Fruit fly (Drosophila melanogaster) whole organism, embryonic: ENCODE measurements around the gene Tmhs.

Experiments used
- Asciz ChIP-seq: fragments of 200-800 bp; sonication (Bioruptor generic); optimal IDR thresholded peaks from 2 replicates; lab custom pipeline; 2017; ENCODE audit warnings: missing biosample characterization, mild to moderate bottlenecking, missing genetic modification characterization, missing genetic modification reagents
- Blimp-1 ChIP-seq: fragments of 200-800 bp; sonication (Bioruptor generic); optimal IDR thresholded peaks from 3 replicates; lab custom pipeline; 2018; ENCODE audit warnings: missing biosample characterization, missing genetic modification characterization, mild to moderate bottlenecking, moderate library complexity, missing genetic modification reagents
- CG11247 ChIP-seq: fragments of 200-800 bp; sonication (Bioruptor generic); IDR thresholded peaks from 2 replicates; pipeline ENCODE4 v1.3.6; 2022; ENCODE audit warnings: missing biosample characterization, missing genetic modification characterization
- CG11560 ChIP-seq: fragments of 200-800 bp; sonication (Bioruptor generic); IDR thresholded peaks from 3 replicates; pipeline ENCODE4 v1.3.6; 2022; ENCODE audit warnings: missing biosample characterization, missing genetic modification characterization
- CG11695 ChIP-seq: fragments of 200-800 bp; sonication (Bioruptor generic); IDR thresholded peaks from 3 replicates; pipeline ENCODE4 v1.3.6; 2022; ENCODE audit warnings: missing biosample characterization, missing genetic modification characterization
- CG1233 ChIP-seq: fragments of 200-800 bp; sonication (Bioruptor generic); optimal IDR thresholded peaks from 4 replicates; lab custom pipeline; 2018; ENCODE audit warnings: missing biosample characterization, mild to moderate bottlenecking, missing genetic modification characterization
- CG12769 ChIP-seq: fragments of 200-800 bp; sonication (Bioruptor generic); optimal IDR thresholded peaks from 2 replicates; lab custom pipeline; 2019; ENCODE audit warnings: missing biosample characterization, mild to moderate bottlenecking, missing genetic modification characterization, moderate library complexity
- CG14014 ChIP-seq: fragments of 200-800 bp; sonication (Bioruptor generic); IDR thresholded peaks from 2 replicates; pipeline ENCODE4 v1.3.6; 2022; ENCODE audit warnings: missing biosample characterization, missing genetic modification characterization
- CG14667 ChIP-seq: fragments of 200-800 bp; sonication (Bioruptor generic); IDR thresholded peaks from 2 replicates; pipeline ENCODE4 v1.3.6; 2022; ENCODE audit warnings: missing biosample characterization, missing genetic modification characterization
- CG14860 ChIP-seq: fragments of 200-800 bp; sonication (Bioruptor generic); IDR thresholded peaks from 3 replicates; pipeline ENCODE4 v1.3.6; 2022; ENCODE audit warnings: missing biosample characterization, missing genetic modification characterization; ENCODE audit not compliant: partially characterized antibody
- CG17361 ChIP-seq: fragments of 200-800 bp; sonication (Bioruptor generic); IDR thresholded peaks from 3 replicates; pipeline ENCODE4 v1.3.6; 2022; ENCODE audit warnings: missing biosample characterization, missing genetic modification characterization
- CG2712 ChIP-seq: fragments of 200-800 bp; optimal IDR thresholded peaks from 3 replicates; lab custom pipeline; 2019; ENCODE audit warnings: missing biosample characterization, mild to moderate bottlenecking, missing genetic modification characterization, moderate library complexity
- CG32767 ChIP-seq: fragments of 200-800 bp; sonication (Bioruptor generic); IDR thresholded peaks from 2 replicates; pipeline ENCODE4 v1.3.6; 2022; ENCODE audit warnings: missing biosample characterization, missing genetic modification characterization
- CG32772 ChIP-seq: fragments of 200-800 bp; sonication (Bioruptor generic); IDR thresholded peaks from 2 replicates; pipeline ENCODE4 v1.3.6; 2022; ENCODE audit warnings: missing biosample characterization, missing genetic modification characterization
- CG4424 ChIP-seq: fragments of 200-800 bp; sonication (Bioruptor generic); optimal IDR thresholded peaks from 3 replicates; lab custom pipeline; 2016; ENCODE audit warnings: missing biosample characterization, missing genetic modification characterization
- CG4730 ChIP-seq: fragments of 200-800 bp; sonication (Bioruptor generic); IDR thresholded peaks from 2 replicates; pipeline ENCODE4 v1.3.6; 2022; ENCODE audit warnings: missing biosample characterization, missing genetic modification characterization
- CG6689 ChIP-seq: fragments of 200-800 bp; sonication (Bioruptor generic); IDR thresholded peaks from 2 replicates; pipeline ENCODE4 v1.3.6; 2022; ENCODE audit warnings: missing biosample characterization, missing genetic modification characterization
- CG6813 ChIP-seq: fragments of 200-800 bp; sonication (Bioruptor generic); optimal IDR thresholded peaks from 2 replicates; lab custom pipeline; 2017; ENCODE audit warnings: missing biosample characterization, missing genetic modification characterization, mild to moderate bottlenecking, moderate library complexity, missing genetic modification reagents
- CG8924 ChIP-seq: fragments of 200-800 bp; optimal IDR thresholded peaks from 3 replicates; lab custom pipeline; 2019; ENCODE audit warnings: missing biosample characterization, mild to moderate bottlenecking, missing genetic modification characterization, moderate library complexity
- Fer3 ChIP-seq: fragments of 200-800 bp; sonication (Bioruptor generic); optimal IDR thresholded peaks from 2 replicates; lab custom pipeline; 2018; ENCODE audit warnings: missing biosample characterization, mild to moderate bottlenecking, missing genetic modification characterization, moderate library complexity
- HHEX ChIP-seq: fragments of 200-800 bp; sonication (Bioruptor generic); optimal IDR thresholded peaks from 3 replicates; lab custom pipeline; 2017; ENCODE audit warnings: missing biosample characterization, mild to moderate bottlenecking, missing genetic modification characterization, missing genetic modification reagents
- HLH3B ChIP-seq: fragments of 200-800 bp; sonication (Bioruptor generic); IDR thresholded peaks from 2 replicates; pipeline ENCODE4 v1.3.6; 2022; ENCODE audit warnings: missing biosample characterization, missing genetic modification characterization
- HLH4C ChIP-seq: fragments of 200-800 bp; sonication (Bioruptor generic); IDR thresholded peaks from 3 replicates; pipeline ENCODE4 v1.3.6; 2022; ENCODE audit warnings: missing biosample characterization, missing genetic modification characterization; ENCODE audit not compliant: partially characterized antibody
- Hr3 ChIP-seq: fragments of 200-800 bp; sonication (Bioruptor generic); optimal IDR thresholded peaks from 3 replicates; lab custom pipeline; 2016; ENCODE audit warnings: missing biosample characterization, missing genetic modification characterization
- MESR4 ChIP-seq: fragments of 200-800 bp; sonication (Bioruptor generic); optimal IDR thresholded peaks from 2 replicates; lab custom pipeline; 2018; ENCODE audit warnings: missing biosample characterization, mild to moderate bottlenecking, missing genetic modification characterization, moderate library complexity
- Sry-δ ChIP-seq: fragments of 200-800 bp; sonication (Bioruptor generic); optimal IDR thresholded peaks from 2 replicates; lab custom pipeline; 2016; ENCODE audit warnings: missing biosample characterization, missing genetic modification characterization
- Tbp ChIP-seq: fragments of >200 bp; optimal IDR thresholded peaks from 2 replicates; lab custom pipeline; 2018; ENCODE audit warnings: missing biosample characterization, missing genetic modification characterization
- Xrp1 ChIP-seq: fragments of 200-800 bp; sonication (Bioruptor generic); IDR thresholded peaks from 2 replicates; pipeline ENCODE4 v1.3.6; 2022; ENCODE audit warnings: missing biosample characterization, missing genetic modification characterization
- ara ChIP-seq: fragments of 200-800 bp; sonication (Bioruptor generic); IDR thresholded peaks from 2 replicates; pipeline ENCODE4 v1.3.6; 2022; ENCODE audit warnings: missing biosample characterization, missing genetic modification characterization
- btn ChIP-seq: fragments of 200-800 bp; sonication (Bioruptor generic); optimal IDR thresholded peaks from 2 replicates; lab custom pipeline; 2016; ENCODE audit warnings: missing biosample characterization, missing genetic modification characterization
- caup ChIP-seq: fragments of 200-800 bp; sonication (Bioruptor generic); optimal IDR thresholded peaks from 3 replicates; lab custom pipeline; 2017; ENCODE audit warnings: missing biosample characterization, mild to moderate bottlenecking, missing genetic modification characterization, moderate library complexity; ENCODE audit not compliant: severe bottlenecking
- chinmo ChIP-seq: fragments of 200-800 bp; sonication (Bioruptor generic); IDR thresholded peaks from 4 replicates; pipeline ENCODE4 v1.3.6; 2022; ENCODE audit warnings: missing biosample characterization, missing genetic modification characterization; ENCODE audit not compliant: partially characterized antibody
- crc ChIP-seq: fragments of 200-800 bp; sonication (Bioruptor generic); optimal IDR thresholded peaks from 2 replicates; lab custom pipeline; 2016; ENCODE audit warnings: missing biosample characterization, missing genetic modification characterization
- eve ChIP-seq, 2 experiments: fragments of >200 bp; optimal IDR thresholded peaks; 2 replicates each; lab custom pipeline; 2017; ENCODE audit warnings: missing biosample characterization in 2 of 2, missing genetic modification characterization in 2 of 2
- gfzf ChIP-seq: fragments of 200-800 bp; sonication (Bioruptor generic); optimal IDR thresholded peaks from 2 replicates; lab custom pipeline; 2016; ENCODE audit warnings: missing biosample characterization, mild to moderate bottlenecking, missing genetic modification characterization, moderate library complexity
- grau ChIP-seq: fragments of 200-800 bp; optimal IDR thresholded peaks from 3 replicates; lab custom pipeline; 2019; ENCODE audit warnings: missing biosample characterization, mild to moderate bottlenecking, missing genetic modification characterization, moderate library complexity
- hkb ChIP-seq, 2 experiments: fragments of 200-800 bp in 1 of 2; fragments of >200 bp in 1 of 2; sonication (Bioruptor generic) in 1 of 2; IDR thresholded peaks in 1 of 2; optimal IDR thresholded peaks in 1 of 2; 2 replicates each; pipeline versions ENCODE4 v1.3.6 to Lab custom; 2017 to 2022; ENCODE audit warnings: missing biosample characterization in 1 of 2, missing genetic modification characterization in 1 of 2
- lilli ChIP-seq: fragments of 200-800 bp; sonication (Bioruptor generic); optimal IDR thresholded peaks from 3 replicates; lab custom pipeline; 2016; ENCODE audit warnings: missing biosample characterization, missing genetic modification characterization
- lmd ChIP-seq: fragments of 200-800 bp; sonication (Bioruptor generic); IDR thresholded peaks from 2 replicates; pipeline ENCODE4 v1.3.6; 2022; ENCODE audit warnings: missing biosample characterization, missing genetic modification characterization
- luna ChIP-seq: fragments of 200-800 bp; sonication (Bioruptor generic); optimal IDR thresholded peaks from 2 replicates; lab custom pipeline; 2016; ENCODE audit warnings: missing biosample characterization, missing genetic modification characterization
- nerfin-1 ChIP-seq: fragments of 200-800 bp; sonication (Bioruptor generic); optimal IDR thresholded peaks from 3 replicates; lab custom pipeline; 2019; ENCODE audit warnings: missing biosample characterization, mild to moderate bottlenecking, missing genetic modification characterization, moderate library complexity
- ro ChIP-seq: fragments of 200-800 bp; sonication (Bioruptor generic); IDR thresholded peaks from 2 replicates; pipeline ENCODE4 v1.3.6; 2022; ENCODE audit warnings: missing biosample characterization, missing genetic modification characterization
- sim ChIP-seq: fragments of 200-800 bp; sonication (Bioruptor generic); IDR thresholded peaks from 2 replicates; pipeline ENCODE4 v1.3.6; 2022; ENCODE audit warnings: missing biosample characterization, missing genetic modification characterization
- sob ChIP-seq: fragments of 200-800 bp; sonication (Bioruptor generic); IDR thresholded peaks from 2 replicates; pipeline ENCODE4 v1.3.6; 2022; ENCODE audit warnings: missing biosample characterization, missing genetic modification characterization
- ssp ChIP-seq: fragments of 200-800 bp; sonication (Bioruptor generic); IDR thresholded peaks from 2 replicates; pipeline ENCODE4 v1.3.6; 2022; ENCODE audit warnings: missing biosample characterization, missing genetic modification characterization
- sug ChIP-seq: fragments of 200-800 bp; optimal IDR thresholded peaks from 2 replicates; lab custom pipeline; 2019; ENCODE audit warnings: missing biosample characterization, mild to moderate bottlenecking, missing genetic modification characterization, moderate library complexity
- tgo ChIP-seq: fragments of 200-800 bp; sonication (Bioruptor generic); IDR thresholded peaks from 3 replicates; pipeline ENCODE4 v1.3.6; 2022; ENCODE audit warnings: missing biosample characterization, missing genetic modification characterization
- tna ChIP-seq: fragments of 200-800 bp; sonication (Bioruptor generic); IDR thresholded peaks from 2 replicates; pipeline ENCODE4 v1.3.6; 2022; ENCODE audit warnings: missing biosample characterization, missing genetic modification characterization; ENCODE audit not compliant: partially characterized antibody
- vvl ChIP-seq: fragments of 200-800 bp; sonication (Bioruptor generic); IDR thresholded peaks from 2 replicates; pipeline ENCODE4 v1.3.6; 2022; ENCODE audit warnings: missing biosample characterization, missing genetic modification characterization
- z ChIP-seq: fragments of 200-800 bp; sonication (Bioruptor generic); IDR thresholded peaks from 3 replicates; pipeline ENCODE4 v1.3.6; 2022; ENCODE audit warnings: missing biosample characterization, missing genetic modification characterization

Tmhs gene

DNA sequence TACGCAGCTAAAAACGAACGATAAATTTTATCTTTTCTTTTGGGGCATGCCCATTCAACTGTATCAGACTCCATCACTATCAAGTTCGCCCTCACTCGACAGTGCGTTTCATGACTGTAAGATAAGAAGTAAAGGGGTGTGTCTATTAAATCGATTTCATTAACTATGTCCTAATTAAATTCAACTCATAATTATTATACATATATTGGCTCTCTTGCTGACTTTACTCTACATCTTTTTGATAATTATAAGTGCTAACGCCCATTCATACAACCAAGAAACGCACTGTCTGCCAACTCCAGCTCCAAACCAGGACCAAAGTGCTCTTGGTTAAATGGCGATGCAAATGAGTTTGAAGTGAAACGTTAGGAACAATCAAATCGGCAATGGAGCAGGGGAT is 16.6 kb upstream of the Tmhs start (continued):
- TF ChIP-seq CG14014 (peak; percentile 40; the same call in 1 of the 2 replicates), HLH4C (GFP tag; lab: Robert Waterston, UW) (no peak), lmd (GFP tag; lab: Robert Waterston, UW) (peak; percentile 80), CG2712 (peak; percentile 64), vvl (GFP tag; lab: Robert Waterston, UW) (peak; percentile 72), MESR4 (GFP tag; lab: Kevin White, UChicago) (no peak), chinmo (GFP tag; lab: Robert Waterston, UW) (no peak), CG12769 (tag; lab: Kevin White, UChicago) (no peak), Blimp-1 (GFP tag; lab: Kevin White, UChicago) (no peak), CG32767 (GFP tag; lab: Robert Waterston, UW) (no peak), hkb (optimal IDR thresholded peaks at IDR 0.05; lab: Kevin White, UChicago) (no peak), hkb (GFP tag; IDR thresholded peaks at IDR 0.05; lab: Robert Waterston, UW) (peak; percentile 47), CG1233 (GFP tag; lab: Kevin White, UChicago) (peak; percentile 50), nerfin-1 (no peak), ara (GFP tag; lab: Robert Waterston, UW) (peak; percentile 48; the same call in 1 of the 2 replicates), lilli (GFP tag; lab: Kevin White, UChicago) (no peak), CG11247 (GFP tag; lab: Robert Waterston, UW) (peak; percentile 19; the same call in 1 of the 2 replicates), CG11695 (GFP tag; lab: Robert Waterston, UW) (peak; percentile 93), ssp (GFP tag; lab: Robert Waterston, UW) (peak; percentile 40; the same call in 1 of the 2 replicates), HHEX (GFP tag; lab: Kevin White, UChicago) (peak; percentile 45), HLH3B (GFP tag; lab: Robert Waterston, UW) (0 out of 2 replicates have a peak, but pooled peaks have one; percentile 24), Tbp (GFP tag; lab: Kevin White, UChicago) (no peak), eve (GFP tag; optimal IDR thresholded peaks at IDR 0.05; lab: Kevin White, UChicago) (no peak), CG32772 (GFP tag; lab: Robert Waterston, UW) (peak; percentile 54), CG14667 (peak; percentile 26; the same call in 1 of the 2 replicates), sob (GFP tag; lab: Robert Waterston, UW) (peak; percentile 74), z (GFP tag; lab: Robert Waterston, UW) (0 out of 3 replicates have a peak, but pooled peaks have one; percentile 14), sug (no peak), CG6689 (GFP tag; lab: Robert Waterston, UW) (peak; percentile 55), CG11560 (no peak), Sry-δ (GFP tag; lab: Kevin White, UChicago) (no peak), CG4424 (GFP tag; lab: Kevin White, UChicago) (peak; percentile 57), Fer3 (tag; lab: Kevin White, UChicago) (peak; percentile 69), gfzf (no peak), CG17361 (no peak; the same call in 1 of the 3 replicates), Xrp1 (GFP tag; lab: Robert Waterston, UW) (peak; percentile 56; the same call in 1 of the 2 replicates), caup (GFP tag; lab: Kevin White, UChicago) (no peak), Asciz (GFP tag; lab: Kevin White, UChicago) (peak; percentile 36), Hr3 (GFP tag; lab: Kevin White, UChicago) (no peak), tna (no peak), grau (tag; lab: Kevin White, UChicago) (no peak), CG6813 (GFP tag; lab: Kevin White, UChicago) (no peak), CG14860 (GFP tag; lab: Robert Waterston, UW) (no peak), crc (GFP tag; lab: Kevin White, UChicago) (no peak), CG8924 (tag; lab: Kevin White, UChicago) (no peak), tgo (GFP tag; lab: Robert Waterston, UW) (peak; percentile 63), sim (GFP tag; lab: Robert Waterston, UW) (0 out of 2 replicates have a peak, but pooled peaks have one; percentile 20), luna (GFP tag; lab: Kevin White, UChicago) (no peak), ro (GFP tag; lab: Robert Waterston, UW) (no peak), CG4730 (GFP tag; lab: Robert Waterston, UW) (peak; percentile 24; the same call in 1 of the 2 replicates), btn (GFP tag; lab: Kevin White, UChicago) (no peak)
